Fruit fly (Drosophila melanogaster): Measurements from ENCODE around the gene CG9098.

DNA sequence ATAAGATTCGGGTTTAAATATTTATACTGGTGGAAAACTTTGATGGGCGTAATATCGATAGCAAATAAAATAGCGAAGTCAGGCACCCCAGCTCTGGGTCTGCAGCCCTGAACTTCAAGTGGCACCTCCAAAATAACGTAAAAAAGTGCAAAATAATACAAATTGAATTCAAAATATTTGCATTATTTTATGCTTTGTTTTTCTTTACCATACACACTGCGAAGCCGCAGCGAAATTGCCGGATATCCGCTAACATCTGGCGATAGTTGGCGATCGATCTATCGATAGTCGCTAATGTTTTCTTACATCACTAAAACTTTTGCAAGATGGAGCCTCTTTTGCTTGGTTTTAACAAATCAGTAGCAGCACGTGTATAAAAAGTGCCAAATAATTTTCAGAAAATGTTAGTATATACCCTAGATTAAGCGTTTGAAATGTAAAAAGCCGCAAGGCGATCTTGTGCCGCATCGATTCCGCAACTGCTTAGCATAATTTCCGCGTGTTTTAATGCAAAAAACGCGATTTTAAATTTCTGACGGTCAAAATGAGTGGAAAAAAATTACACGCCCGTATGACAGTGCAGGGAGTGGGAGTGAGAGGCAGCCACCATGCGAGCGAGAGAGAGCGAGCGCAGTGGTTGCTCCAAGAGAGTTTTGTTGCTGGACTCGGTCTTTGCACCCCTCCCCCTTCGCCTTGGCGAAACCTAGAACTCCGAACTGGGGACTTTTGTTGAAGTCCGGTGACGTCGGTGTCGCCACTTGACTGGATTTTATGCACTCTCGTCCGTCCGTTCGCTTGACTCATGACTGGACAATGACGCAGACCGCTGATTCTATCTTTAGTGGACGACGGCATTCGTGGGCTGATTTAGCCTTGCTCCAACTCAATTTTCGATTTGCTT is 30.5 kb downstream of the CG9098 start, which contains the start of gene eIF4A:
- TF ChIP-seq CTCF (optimal IDR thresholded peaks at IDR 0.05) (no peak), CG8478 (optimal IDR thresholded peaks at IDR 0.05) (no peak)

Measured in S2 (cell line).